Worm (Caenorhabditis elegans): ENCODE measurements around the gene C30G12.4.

ce11 chrII:7301670-7302151, 39.8 kb downstream of the C30G12.4 start, which contains the start of gene cul-4:
- TF ChIP-seq him-1 (tag; optimal IDR thresholded peaks at IDR 0.05) (no peak), dao-5 (tag; optimal IDR thresholded peaks at IDR 0.05) (no peak), W03F9.2 (tag; optimal IDR thresholded peaks at IDR 0.05) (peak; percentile 82)

Data from whole organism, L4/young adult.